Worm (Caenorhabditis elegans) whole organism, L1 larva: ENCODE measurements around the gene C24H10.2.

Experiments used
- C34B4.2 ChIP-seq: sonication (generic microtip); optimal IDR thresholded peaks from 2 replicates; lab custom pipeline; 2017; ENCODE audit warnings: mild to moderate bottlenecking, missing genetic modification characterization, missing compliant biosample characterization
- aha-1 ChIP-seq: fragments of 150-350 bp; optimal IDR thresholded peaks from 2 replicates; lab custom pipeline; 2014; ENCODE audit warnings: missing biosample characterization, missing genetic modification characterization
- ceh-88 ChIP-seq: fragments of 200-800 bp; sonication (Bioruptor generic); IDR thresholded peaks from 2 replicates; pipeline ENCODE4 v1.3.6; 2022; ENCODE audit warnings: missing genetic modification characterization, missing compliant biosample characterization
- dsc-1 ChIP-seq: sonication (generic microtip); optimal IDR thresholded peaks from 2 replicates; lab custom pipeline; 2016; ENCODE audit warnings: mild to moderate bottlenecking, missing genetic modification characterization, missing compliant biosample characterization
- efl-1 ChIP-seq, 4 experiments: fragments of 150-350 bp; optimal IDR thresholded peaks in 3 of 4; peaks in 1 of 4; 1 replicate in 1 of 4; 2 replicates in 3 of 4; lab custom pipeline; 2014; ENCODE audit warnings: missing biosample characterization in 2 of 4, missing genetic modification characterization in 2 of 4, missing genetic modification reagents in 2 of 4
- egl-13 ChIP-seq: sonication (generic microtip); optimal IDR thresholded peaks from 2 replicates; lab custom pipeline; 2016; ENCODE audit warnings: missing genotype, missing genetic modification reagents, missing genetic modification characterization, missing compliant biosample characterization
- egl-27 ChIP-seq, 2 experiments: fragments of 150-350 bp in 1 of 2; sonication (generic microtip); optimal IDR thresholded peaks; 3 replicates each; lab custom pipeline; 2017 to 2018; ENCODE audit warnings: missing biosample characterization in 2 of 2, missing genetic modification characterization in 2 of 2, missing genetic modification reagents in 2 of 2
- elt-2 ChIP-seq: sonication (generic microtip); optimal IDR thresholded peaks from 2 replicates; lab custom pipeline; 2016; ENCODE audit warnings: missing genetic modification characterization, mild to moderate bottlenecking, inconsistent platforms, missing compliant biosample characterization, missing genetic modification reagents
- hpl-2 ChIP-seq: fragments of 150-350 bp; optimal IDR thresholded peaks from 2 replicates; lab custom pipeline; 2014; ENCODE audit warnings: missing biosample characterization, missing genetic modification reagents, missing genetic modification characterization
- jun-1 ChIP-seq: fragments of 150-350 bp; optimal IDR thresholded peaks from 2 replicates; lab custom pipeline; 2014; ENCODE audit warnings: missing biosample characterization, missing genetic modification reagents, missing genetic modification characterization
- lin-13 ChIP-seq: fragments of 150-350 bp; optimal IDR thresholded peaks from 2 replicates; lab custom pipeline; 2014; ENCODE audit warnings: missing biosample characterization, missing genetic modification reagents, missing genetic modification characterization
- lin-14 ChIP-seq: fragments of 200-800 bp; sonication (Bioruptor generic); optimal IDR thresholded peaks from 2 replicates; lab custom pipeline; 2018; ENCODE audit warnings: mild to moderate bottlenecking, missing genetic modification characterization, moderate library complexity, missing compliant biosample characterization
- lin-15B ChIP-seq: fragments of 150-350 bp; sonication (generic microtip); optimal IDR thresholded peaks from 3 replicates; lab custom pipeline; 2014; ENCODE audit warnings: missing biosample characterization, missing genetic modification characterization
- lin-39 ChIP-seq: fragments of 150-350 bp; optimal IDR thresholded peaks from 2 replicates; lab custom pipeline; 2014; ENCODE audit warnings: missing biosample characterization, missing genetic modification reagents, missing genetic modification characterization
- lir-3 ChIP-seq: sonication (generic microtip); optimal IDR thresholded peaks from 2 replicates; lab custom pipeline; 2016; ENCODE audit warnings: mild to moderate bottlenecking, missing genetic modification characterization, moderate library complexity, missing compliant biosample characterization; ENCODE audit not compliant: poor library complexity
- mab-9 ChIP-seq: fragments of 200-800 bp; sonication (Bioruptor generic); IDR thresholded peaks from 2 replicates; pipeline ENCODE4 v1.3.6; 2022; ENCODE audit warnings: missing genetic modification reagents, missing genetic modification characterization, missing compliant biosample characterization
- mep-1 ChIP-seq: fragments of 150-350 bp; optimal IDR thresholded peaks from 2 replicates; lab custom pipeline; 2014; ENCODE audit warnings: missing biosample characterization, missing genetic modification characterization
- nhr-11 ChIP-seq: fragments of 150-350 bp; optimal IDR thresholded peaks from 2 replicates; lab custom pipeline; 2014; ENCODE audit warnings: missing biosample characterization, missing genetic modification characterization
- nhr-237 ChIP-seq: fragments of 150-350 bp; optimal IDR thresholded peaks from 2 replicates; lab custom pipeline; 2014; ENCODE audit warnings: missing biosample characterization, missing genetic modification characterization
- nhr-76 ChIP-seq: sonication (generic microtip); optimal IDR thresholded peaks from 2 replicates; lab custom pipeline; 2017; ENCODE audit warnings: missing biosample characterization, missing genetic modification characterization
- nhr-77 ChIP-seq: fragments of 150-350 bp; optimal IDR thresholded peaks from 2 replicates; lab custom pipeline; 2014; ENCODE audit warnings: missing biosample characterization, missing genetic modification characterization
- pqm-1 ChIP-seq: sonication (generic microtip); optimal IDR thresholded peaks from 3 replicates; lab custom pipeline; 2017; ENCODE audit warnings: missing biosample characterization, missing genetic modification characterization
- snpc-4 ChIP-seq: fragments of 150-350 bp; optimal IDR thresholded peaks from 2 replicates; lab custom pipeline; 2014; ENCODE audit warnings: missing biosample characterization, missing genetic modification characterization
- sup-37 ChIP-seq: fragments of 200-800 bp; sonication (Bioruptor generic); optimal IDR thresholded peaks from 2 replicates; lab custom pipeline; 2018; ENCODE audit warnings: mild to moderate bottlenecking, missing genetic modification characterization, missing compliant biosample characterization
- swsn-7 ChIP-seq: sonication (generic microtip); optimal IDR thresholded peaks from 2 replicates; lab custom pipeline; 2016; ENCODE audit warnings: missing genetic modification characterization, missing compliant biosample characterization
- tbx-2 ChIP-seq: sonication (generic microtip); optimal IDR thresholded peaks from 2 replicates; lab custom pipeline; 2016; ENCODE audit warnings: missing genetic modification characterization, missing compliant biosample characterization
- tlp-1 ChIP-seq: fragments of 150-350 bp; optimal IDR thresholded peaks from 2 replicates; lab custom pipeline; 2014; ENCODE audit warnings: missing biosample characterization, missing genetic modification characterization
- unc-62 ChIP-seq: fragments of 150-350 bp; optimal IDR thresholded peaks from 2 replicates; lab custom pipeline; 2014; ENCODE audit warnings: missing biosample characterization, missing genetic modification reagents, missing genetic modification characterization
- zag-1 ChIP-seq: fragments of 150-350 bp; optimal IDR thresholded peaks from 2 replicates; lab custom pipeline; 2014; ENCODE audit warnings: missing biosample characterization, missing genetic modification characterization
- ztf-4 ChIP-seq: fragments of 150-350 bp; optimal IDR thresholded peaks from 2 replicates; lab custom pipeline; 2014; ENCODE audit warnings: missing biosample characterization, missing genetic modification characterization

Gene C24H10.2

DNA sequence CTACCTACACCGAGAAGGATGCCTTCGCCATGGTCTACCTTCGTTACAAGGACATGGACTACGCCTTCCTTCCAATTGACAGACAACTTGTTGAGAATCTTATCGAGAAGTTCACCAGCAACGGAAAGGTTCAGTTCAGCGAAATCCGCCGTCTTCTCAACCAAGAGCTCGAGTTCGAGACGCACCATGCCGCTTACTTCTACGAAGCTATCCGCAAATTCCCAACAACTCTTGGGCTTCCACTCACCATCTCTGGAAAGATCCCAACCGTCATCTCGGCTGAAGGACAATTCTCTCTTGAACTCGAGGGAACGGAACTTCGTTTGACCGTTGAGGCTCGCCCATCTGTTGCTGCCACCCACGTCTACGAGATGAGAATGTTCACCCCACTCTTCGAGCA lies 39.0 kb downstream of the C24H10.2 start:
- TF ChIP-seq zag-1 (tag; lab: Kevin White, UChicago) (no peak), nhr-11 (tag; lab: Kevin White, UChicago) (no peak), C34B4.2 (no peak), elt-2 (no peak), egl-13 (no peak), tlp-1 (tag; lab: Kevin White, UChicago) (no peak), dsc-1 (tag; lab: Kevin White, UChicago) (no peak), jun-1 (tag; lab: Kevin White, UChicago) (no peak)
- TF ChIP-seq, all 84 proteins: peak for 0

DNA sequence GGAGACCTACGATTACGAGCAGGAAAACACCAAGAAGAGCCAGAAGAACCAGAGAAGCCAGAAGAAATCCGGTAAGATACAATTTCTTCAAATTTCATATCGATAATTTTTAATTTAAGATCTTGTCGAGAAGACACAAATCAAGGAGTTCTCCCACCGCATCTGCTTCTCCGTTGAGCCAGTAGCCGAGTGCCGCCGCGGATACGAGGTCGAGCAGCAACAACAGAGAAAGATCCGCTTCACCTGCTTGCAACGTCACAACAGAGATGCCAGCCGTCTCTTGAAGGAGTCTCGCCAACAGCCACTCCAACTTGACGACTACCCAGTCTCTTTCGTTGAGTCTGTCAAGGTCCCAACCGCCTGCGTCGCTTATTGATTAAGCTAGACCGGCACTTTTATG lies 41.3 kb downstream of the C24H10.2 start:
- no peak for TF ChIP-seq jun-1 (tag; lab: Kevin White, UChicago)
- TF ChIP-seq efl-1 (optimal IDR thresholded peaks at IDR 0.05; lab: Kevin White, UChicago): no peak
- TF ChIP-seq efl-1 (GFP tag; optimal IDR thresholded peaks at IDR 0.05 in 1 of 2; lab: Kevin White, UChicago): peak in 1 of 2 experiments; percentile 9

DNA sequence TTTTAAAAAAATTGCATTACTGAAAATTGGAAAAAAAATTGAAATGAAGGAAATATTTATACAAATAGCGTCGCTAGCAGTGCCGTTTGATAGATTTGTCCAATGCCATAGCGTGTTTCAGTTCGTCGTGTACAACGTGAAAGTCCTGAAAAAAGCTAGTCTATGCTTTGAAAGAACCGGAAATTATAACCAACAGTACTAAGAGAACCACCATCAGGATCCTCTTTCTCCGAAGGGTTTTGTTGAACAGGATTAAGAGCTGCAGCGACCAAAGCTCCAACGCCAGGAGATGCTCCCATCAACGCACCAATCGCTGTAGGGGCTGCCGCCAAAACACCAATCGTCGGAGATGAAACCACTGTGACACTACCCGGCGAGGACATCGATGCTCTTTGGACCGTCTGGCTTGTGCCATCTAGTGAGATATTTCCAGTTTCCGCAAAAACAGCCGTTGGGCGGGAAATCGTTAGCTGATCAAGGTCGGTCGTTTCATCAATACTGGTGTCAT lies 41.8 kb downstream of the C24H10.2 start:
- TF ChIP-seq snpc-4 (tag; lab: Kevin White, UChicago) (no peak), ceh-88 (GFP tag; lab: Robert Waterston, UW) (no peak), lin-39 (tag; lab: Kevin White, UChicago) (no peak), zag-1 (tag; lab: Kevin White, UChicago) (no peak), lin-15B (tag; lab: Kevin White, UChicago) (no peak), hpl-2 (no peak), lin-13 (GFP tag; lab: Kevin White, UChicago) (no peak), elt-2 (no peak), nhr-237 (tag; lab: Kevin White, UChicago) (no peak), egl-27 (tag; optimal IDR thresholded peaks at IDR 0.05; lab: Kevin White, UChicago) (no peak), aha-1 (tag; lab: Kevin White, UChicago) (no peak)

DNA sequence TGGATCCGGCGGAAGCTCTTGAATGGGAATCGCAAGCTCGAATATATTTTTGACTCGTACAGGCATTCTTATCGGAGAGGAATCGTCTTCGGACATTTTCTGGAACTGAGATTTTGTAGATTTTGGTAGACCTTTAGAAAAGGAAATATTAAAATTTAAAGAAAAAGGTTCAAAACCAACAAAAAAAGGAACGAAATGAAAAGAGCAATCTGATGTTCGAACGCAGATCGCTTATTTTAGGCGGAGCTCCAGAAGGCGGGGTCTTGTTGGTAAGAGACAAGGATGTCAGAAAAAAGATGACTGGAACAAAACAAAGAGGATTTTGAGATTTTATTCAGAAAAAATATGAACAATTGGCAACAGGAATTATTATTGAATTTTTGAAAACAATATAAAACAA lies 42.5 kb downstream of the C24H10.2 start, which contains the start of gene C42D8.9:
C42D8.9 (minus strand) TSS at position 101 of the 400 bp plus-strand sequence.
- TF ChIP-seq nhr-76 (tag; lab: Kevin White, UChicago) (no peak), lin-39 (tag; lab: Kevin White, UChicago) (no peak), sup-37 (GFP tag; lab: Kevin White, UChicago) (no peak), lir-3 (tag; lab: Kevin White, UChicago) (no peak), unc-62 (GFP tag; lab: Kevin White, UChicago) (no peak), tbx-2 (no peak)

DNA sequence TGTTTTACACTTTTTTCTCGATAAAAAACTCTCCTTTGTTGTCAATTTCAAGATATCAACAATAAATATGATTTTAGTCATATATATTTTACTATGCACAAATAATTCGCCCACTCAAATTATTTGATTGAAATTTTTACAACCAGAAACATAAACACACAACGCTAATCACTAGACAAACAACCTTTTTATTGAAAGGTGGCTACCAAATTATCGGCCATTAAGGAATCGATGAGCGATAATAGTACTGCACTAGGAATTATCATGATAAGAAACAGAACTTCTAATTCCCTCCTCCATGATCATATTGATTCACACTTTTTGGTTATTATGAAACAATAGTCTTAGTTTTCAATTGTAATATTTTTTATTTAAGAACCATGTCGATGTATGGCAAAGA lies 44.7 kb downstream of the C24H10.2 start, which contains the start of gene C42D8.1:
C42D8.1 (plus strand) TSS at position 377 of the 400 bp plus-strand sequence.
- TF ChIP-seq efl-1 (optimal IDR thresholded peaks at IDR 0.05; lab: Kevin White, UChicago): no peak
- no peak for TF ChIP-seq efl-1 (GFP tag; optimal IDR thresholded peaks at IDR 0.05 in 1 of 2; lab: Kevin White, UChicago)
- peak; percentile 81 for TF ChIP-seq elt-2

DNA sequence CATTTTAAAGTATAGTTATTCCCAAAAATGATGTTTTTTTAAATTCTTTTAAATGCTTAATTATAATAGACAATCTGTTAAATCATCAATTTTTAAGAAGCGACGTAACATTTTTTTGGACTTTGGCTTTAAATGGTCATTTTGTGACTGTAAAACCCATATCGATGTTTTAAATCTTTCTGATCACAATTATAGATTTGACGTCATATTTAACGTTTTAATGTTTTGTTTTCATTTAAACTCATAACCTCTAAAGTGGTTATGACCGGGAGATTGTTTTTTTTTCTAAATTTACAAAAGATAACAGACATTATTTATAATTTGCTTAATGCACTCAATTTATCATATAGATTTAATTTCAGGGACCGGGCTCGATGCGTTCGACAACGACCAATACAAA lies 47.5 kb downstream of the C24H10.2 start:
- TF ChIP-seq ztf-4 (no peak), efl-1 (optimal IDR thresholded peaks at IDR 0.05; lab: Kevin White, UChicago) (no peak), efl-1 (GFP tag; optimal IDR thresholded peaks at IDR 0.05 in 1 of 2; lab: Kevin White, UChicago) (no peak), C34B4.2 (no peak), mep-1 (tag; lab: Kevin White, UChicago) (no peak), mab-9 (GFP tag; lab: Robert Waterston, UW) (no peak), nhr-76 (tag; lab: Kevin White, UChicago) (no peak), swsn-7 (no peak), sup-37 (GFP tag; lab: Kevin White, UChicago) (no peak), nhr-77 (tag; lab: Kevin White, UChicago) (no peak)
- TF ChIP-seq, all 84 proteins: peak for 0

DNA sequence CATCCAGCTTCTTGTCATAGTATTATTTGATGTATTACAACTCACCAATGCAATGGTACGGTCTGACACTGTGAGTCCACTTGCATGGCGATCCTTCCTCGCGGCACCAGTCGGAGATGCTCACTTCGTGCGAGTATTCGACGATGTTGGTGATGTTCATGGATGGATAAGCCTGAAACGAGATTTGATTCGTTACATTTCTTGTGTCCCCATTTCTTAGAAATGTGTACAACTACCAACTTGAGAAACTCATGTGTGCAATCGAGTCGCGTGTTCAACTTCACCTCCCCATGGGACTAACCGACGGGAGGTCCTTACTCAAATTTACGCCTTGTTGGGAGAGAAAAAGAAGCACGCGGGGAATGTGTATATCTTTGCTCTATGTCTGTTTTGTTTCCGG lies 51.1 kb downstream of the C24H10.2 start:
- TF ChIP-seq pqm-1 (no peak), lin-14 (GFP tag; lab: Kevin White, UChicago) (peak; percentile 44)
- TF ChIP-seq, all 84 proteins: peak for 1
